Fruit fly (Drosophila melanogaster): ENCODE results near the gene eIF1A.

The eIF1A gene

dm6 chr3R:18252578-18252977 is 21.9 kb upstream of the eIF1A start, which contains the start of gene CG12320 (continued):
- TF ChIP-seq tap (tag; optimal IDR thresholded peaks at IDR 0.05) (no peak), CG11247 (GFP tag; IDR thresholded peaks at IDR 0.05) (no peak), NC2β (GFP tag; optimal IDR thresholded peaks at IDR 0.05) (no peak), CG16813 (GFP tag; IDR thresholded peaks at IDR 0.05; ENCODE audit: partially characterized antibody) (0 out of 3 replicates have a peak, but pooled peaks have one; percentile 17), CG1792 (GFP tag; optimal IDR thresholded peaks at IDR 0.05) (no peak), cwo (GFP tag; optimal IDR thresholded peaks at IDR 0.05) (no peak), ap (GFP tag; IDR thresholded peaks at IDR 0.05) (no peak), CG15514 (GFP tag; optimal IDR thresholded peaks at IDR 0.05) (peak; percentile 70), grn (GFP tag; optimal IDR thresholded peaks at IDR 0.05) (no peak), gfzf (GFP tag; optimal IDR thresholded peaks at IDR 0.05) (peak; percentile 11), Jarid2 (GFP tag; optimal IDR thresholded peaks at IDR 0.05) (no peak), mam (GFP tag; optimal IDR thresholded peaks at IDR 0.05) (no peak), E2f2 (GFP tag; IDR thresholded peaks at IDR 0.05) (peak; percentile 94), tx (GFP tag; optimal IDR thresholded peaks at IDR 0.05) (no peak), cas (GFP tag; IDR thresholded peaks at IDR 0.05) (no peak), tll (GFP tag; optimal IDR thresholded peaks at IDR 0.05) (no peak), CG1647 (GFP tag; optimal IDR thresholded peaks at IDR 0.05) (no peak), unc-4 (GFP tag; IDR thresholded peaks at IDR 0.05; ENCODE audit: partially characterized antibody) (no peak), CTCF (GFP tag; optimal IDR thresholded peaks at IDR 0.05) (peak; percentile 10), scrt (GFP tag; optimal IDR thresholded peaks at IDR 0.05) (no peak), CG3847 (GFP tag; IDR thresholded peaks at IDR 0.05) (peak; percentile 53; the same call in 1 of the 2 replicates), Ets97D (GFP tag; optimal IDR thresholded peaks at IDR 0.05) (no peak), CG12071 (GFP tag; optimal IDR thresholded peaks at IDR 0.05) (no peak), org-1 (GFP tag; optimal IDR thresholded peaks at IDR 0.05) (no peak), slp2 (GFP tag; optimal IDR thresholded peaks at IDR 0.05) (no peak), Dp (GFP tag; optimal IDR thresholded peaks at IDR 0.05) (peak; percentile 89), odd (GFP tag; optimal IDR thresholded peaks at IDR 0.05) (no peak), Opbp (GFP tag; IDR thresholded peaks at IDR 0.05; ENCODE audit: partially characterized antibody) (0 out of 3 replicates have a peak, but pooled peaks have one; percentile 28), CG1602 (GFP tag; optimal IDR thresholded peaks at IDR 0.05) (no peak), CG8924 (tag; optimal IDR thresholded peaks at IDR 0.05) (no peak), Sry-δ (GFP tag; optimal IDR thresholded peaks at IDR 0.05) (peak; percentile 41), H2.0 (GFP tag; IDR thresholded peaks at IDR 0.05) (no peak), CG10979 (tag; optimal IDR thresholded peaks at IDR 0.05) (no peak), CG11085 (GFP tag; IDR thresholded peaks at IDR 0.05) (no peak), CG14710 (tag; optimal IDR thresholded peaks at IDR 0.05) (peak; percentile 34), Med (GFP tag) (peak; percentile 32), CG15269 (tag; optimal IDR thresholded peaks at IDR 0.05) (no peak), CG16863 (GFP tag; optimal IDR thresholded peaks at IDR 0.05) (no peak), Aef1 (GFP tag; IDR thresholded peaks at IDR 0.05) (no peak), CG6175 (GFP tag; IDR thresholded peaks at IDR 0.05) (no peak), CG14441 (GFP tag; IDR thresholded peaks at IDR 0.05) (no peak), chn (GFP tag; optimal IDR thresholded peaks at IDR 0.05) (no peak), hkb (optimal IDR thresholded peaks at IDR 0.05) (no peak), hkb (GFP tag; IDR thresholded peaks at IDR 0.05) (no peak), CG2116 (GFP tag; optimal IDR thresholded peaks at IDR 0.05) (peak; percentile 41), CG13287 (GFP tag; IDR thresholded peaks at IDR 0.05; ENCODE audit: partially characterized antibody) (peak; percentile 42; the same call in 1 of the 2 replicates), D (optimal IDR thresholded peaks at IDR 0.05) (no peak), D (GFP tag; optimal IDR thresholded peaks at IDR 0.05) (no peak), CG6272 (GFP tag; IDR thresholded peaks at IDR 0.05) (no peak), ac (GFP tag; optimal IDR thresholded peaks at IDR 0.05) (no peak), Deaf1 (tag; optimal IDR thresholded peaks at IDR 0.05) (no peak), Hey (tag; optimal IDR thresholded peaks at IDR 0.05) (no peak)
